Worm (Caenorhabditis elegans) whole organism, late embryonic: ENCODE data around the gene srw-85.

Experiments
- C38D4.7 ChIP-seq: fragments of 200-800 bp; sonication (Bioruptor generic); optimal IDR thresholded peaks from 2 replicates; lab custom pipeline; 2018; ENCODE audit warnings: mild to moderate bottlenecking, missing genetic modification characterization, moderate library complexity, missing compliant biosample characterization
- F13H6.1 ChIP-seq: sonication (generic microtip); optimal IDR thresholded peaks from 2 replicates; lab custom pipeline; 2016; ENCODE audit warnings: missing genetic modification characterization, missing compliant biosample characterization
- K02D7.2 ChIP-seq: sonication (generic microtip); optimal IDR thresholded peaks from 2 replicates; lab custom pipeline; 2017; ENCODE audit warnings: mild to moderate bottlenecking, missing genetic modification characterization, missing compliant biosample characterization
- T23F11.4 ChIP-seq: fragments of 200-800 bp; sonication (Bioruptor generic); optimal IDR thresholded peaks from 2 replicates; lab custom pipeline; 2018; ENCODE audit warnings: mild to moderate bottlenecking, missing genetic modification characterization, missing compliant biosample characterization
- Y22D7AL.16 ChIP-seq: sonication (generic microtip); optimal IDR thresholded peaks from 2 replicates; lab custom pipeline; 2016; ENCODE audit warnings: missing genetic modification characterization, missing compliant biosample characterization
- ama-1 ChIP-seq: fragments of 150-350 bp; optimal IDR thresholded peaks from 2 replicates; lab custom pipeline; 2014
- ceh-14 ChIP-seq: sonication (generic microtip); optimal IDR thresholded peaks from 2 replicates; lab custom pipeline; 2016; ENCODE audit warnings: missing genotype, missing genetic modification characterization, missing compliant biosample characterization
- ceh-18 ChIP-seq: sonication (generic microtip); optimal IDR thresholded peaks from 2 replicates; lab custom pipeline; 2016; ENCODE audit warnings: missing genetic modification characterization, missing compliant biosample characterization
- ceh-2 ChIP-seq: sonication (generic microtip); optimal IDR thresholded peaks from 2 replicates; lab custom pipeline; 2016; ENCODE audit warnings: missing genotype, missing genetic modification characterization, missing compliant biosample characterization
- ceh-22 ChIP-seq: sonication (generic microtip); optimal IDR thresholded peaks from 2 replicates; lab custom pipeline; 2017; ENCODE audit warnings: missing biosample characterization, missing genetic modification characterization
- ceh-31 ChIP-seq: sonication (generic microtip); optimal IDR thresholded peaks from 2 replicates; lab custom pipeline; 2016; ENCODE audit warnings: missing genetic modification characterization, missing compliant biosample characterization
- ceh-34 ChIP-seq: sonication (generic microtip); optimal IDR thresholded peaks from 2 replicates; lab custom pipeline; 2016; ENCODE audit warnings: mild to moderate bottlenecking, missing genetic modification characterization, missing compliant biosample characterization
- ceh-48 ChIP-seq: sonication (generic microtip); optimal IDR thresholded peaks from 2 replicates; lab custom pipeline; 2016; ENCODE audit warnings: missing genetic modification characterization, inconsistent platforms, missing compliant biosample characterization
- ceh-6 ChIP-seq: fragments of 200-800 bp; sonication (Bioruptor generic); optimal IDR thresholded peaks from 2 replicates; lab custom pipeline; 2018; ENCODE audit warnings: mild to moderate bottlenecking, missing genetic modification characterization, missing compliant biosample characterization
- elt-2 ChIP-seq: sonication (generic microtip); optimal IDR thresholded peaks from 2 replicates; lab custom pipeline; 2016; ENCODE audit warnings: missing genetic modification reagents, missing genetic modification characterization, missing compliant biosample characterization
- fax-1 ChIP-seq: sonication (generic microtip); optimal IDR thresholded peaks from 2 replicates; lab custom pipeline; 2016; ENCODE audit warnings: missing genotype, missing genetic modification characterization, missing compliant biosample characterization
- fkh-6 ChIP-seq: sonication (generic microtip); optimal IDR thresholded peaks from 2 replicates; lab custom pipeline; 2016; ENCODE audit warnings: missing genetic modification characterization, missing compliant biosample characterization
- hlh-13 ChIP-seq: fragments of 200-800 bp; sonication (Bioruptor generic); optimal IDR thresholded peaks from 2 replicates; lab custom pipeline; 2018; ENCODE audit warnings: mild to moderate bottlenecking, missing genetic modification characterization, missing compliant biosample characterization
- hlh-15 ChIP-seq: sonication (generic microtip); optimal IDR thresholded peaks from 2 replicates; lab custom pipeline; 2016; ENCODE audit warnings: missing genetic modification characterization, missing compliant biosample characterization
- hlh-6 ChIP-seq: sonication (generic microtip); optimal IDR thresholded peaks from 2 replicates; lab custom pipeline; 2016; ENCODE audit warnings: missing genotype, missing genetic modification characterization, missing compliant biosample characterization
- lim-6 ChIP-seq: sonication (generic microtip); optimal IDR thresholded peaks from 2 replicates; lab custom pipeline; 2016; ENCODE audit warnings: missing genetic modification characterization, missing compliant biosample characterization
- lin-11 ChIP-seq: fragments of 200-800 bp; sonication (Bioruptor generic); optimal IDR thresholded peaks from 2 replicates; lab custom pipeline; 2018; ENCODE audit warnings: mild to moderate bottlenecking, missing genetic modification characterization, missing compliant biosample characterization
- mec-3 ChIP-seq: sonication (generic microtip); optimal IDR thresholded peaks from 2 replicates; lab custom pipeline; 2016; ENCODE audit warnings: borderline replicate concordance, missing genetic modification characterization, missing compliant biosample characterization
- pag-3 ChIP-seq: sonication (generic microtip); optimal IDR thresholded peaks from 2 replicates; lab custom pipeline; 2016; ENCODE audit warnings: missing compliant biosample characterization, missing genetic modification characterization, borderline replicate concordance
- pat-9 ChIP-seq: fragments of 200-800 bp; sonication (Bioruptor generic); optimal IDR thresholded peaks from 2 replicates; lab custom pipeline; 2018; ENCODE audit warnings: mild to moderate bottlenecking, missing genetic modification characterization, moderate library complexity, missing compliant biosample characterization
- pax-1 ChIP-seq: fragments of 150-350 bp; optimal IDR thresholded peaks from 2 replicates; lab custom pipeline; 2014; ENCODE audit warnings: missing biosample characterization, missing genetic modification characterization
- pha-2 ChIP-seq: sonication (generic microtip); optimal IDR thresholded peaks from 2 replicates; lab custom pipeline; 2017; ENCODE audit warnings: mild to moderate bottlenecking, missing genetic modification characterization, missing compliant biosample characterization
- pha-4 ChIP-seq: fragments of 150-350 bp; optimal IDR thresholded peaks from 2 replicates; lab custom pipeline; 2018; ENCODE audit warnings: missing biosample characterization, missing genetic modification reagents, missing genetic modification characterization
- pros-1 ChIP-seq: fragments of 150-350 bp; optimal IDR thresholded peaks from 2 replicates; lab custom pipeline; 2014; ENCODE audit warnings: missing biosample characterization, missing genetic modification reagents, missing genetic modification characterization
- rnt-1 ChIP-seq: sonication (generic microtip); optimal IDR thresholded peaks from 2 replicates; lab custom pipeline; 2016; ENCODE audit warnings: missing genetic modification characterization, missing compliant biosample characterization
- sox-4 ChIP-seq: sonication (generic microtip); optimal IDR thresholded peaks from 2 replicates; lab custom pipeline; 2017; ENCODE audit warnings: mild to moderate bottlenecking, missing genetic modification characterization, inconsistent platforms, missing compliant biosample characterization
- ttx-3 ChIP-seq: sonication (generic microtip); optimal IDR thresholded peaks from 2 replicates; lab custom pipeline; 2016; ENCODE audit warnings: missing genetic modification reagents, missing genetic modification characterization, missing compliant biosample characterization
- unc-3 ChIP-seq, 2 experiments: fragments of 200-800 bp in 1 of 2; sonication (Bioruptor generic) in 1 of 2; sonication (generic microtip) in 1 of 2; conservative IDR thresholded peaks in 1 of 2; optimal IDR thresholded peaks in 1 of 2; 2 replicates each; pipeline versions ENCODE4 v1.3.6 to Lab custom; 2016 to 2022; ENCODE audit warnings: missing compliant biosample characterization in 2 of 2, missing genetic modification characterization in 2 of 2, missing genetic modification reagents in 1 of 2
- unc-55 ChIP-seq: sonication (generic microtip); optimal IDR thresholded peaks from 2 replicates; lab custom pipeline; 2017; ENCODE audit warnings: missing biosample characterization, missing genetic modification reagents, missing genetic modification characterization
- zip-5 ChIP-seq: sonication (generic microtip); optimal IDR thresholded peaks from 2 replicates; lab custom pipeline; 2016; ENCODE audit warnings: missing genetic modification characterization, missing compliant biosample characterization

The srw-85 gene

DNA sequence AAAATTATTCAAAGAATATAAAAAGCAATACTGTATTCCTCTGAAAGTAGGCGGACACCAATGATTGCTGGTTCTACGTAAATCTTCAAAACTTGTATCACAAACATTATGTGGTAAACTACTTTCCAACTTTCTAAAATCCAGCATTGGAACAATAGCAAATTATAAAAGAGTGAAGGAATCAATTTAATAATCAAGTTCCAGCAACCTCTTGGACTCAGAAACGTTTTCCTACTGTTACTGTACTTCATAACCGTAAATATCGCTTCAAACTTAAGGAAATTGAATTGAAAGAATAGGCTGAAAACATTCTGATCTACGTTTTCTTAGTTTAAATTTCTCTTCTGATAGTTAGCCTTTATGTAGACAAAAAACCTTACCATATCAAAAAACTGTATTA is 27.3 kb downstream of the srw-85 start:
- TF ChIP-seq rnt-1 (tag; lab: Kevin White, UChicago) = no peak
- TF ChIP-seq unc-55 (GFP tag; lab: Kevin White, UChicago) = no peak
- TF ChIP-seq ttx-3 (tag; lab: Kevin White, UChicago) = no peak
- TF ChIP-seq lim-6 (tag; lab: Kevin White, UChicago) = no peak
- TF ChIP-seq, all 69 proteins: peak for 0

DNA sequence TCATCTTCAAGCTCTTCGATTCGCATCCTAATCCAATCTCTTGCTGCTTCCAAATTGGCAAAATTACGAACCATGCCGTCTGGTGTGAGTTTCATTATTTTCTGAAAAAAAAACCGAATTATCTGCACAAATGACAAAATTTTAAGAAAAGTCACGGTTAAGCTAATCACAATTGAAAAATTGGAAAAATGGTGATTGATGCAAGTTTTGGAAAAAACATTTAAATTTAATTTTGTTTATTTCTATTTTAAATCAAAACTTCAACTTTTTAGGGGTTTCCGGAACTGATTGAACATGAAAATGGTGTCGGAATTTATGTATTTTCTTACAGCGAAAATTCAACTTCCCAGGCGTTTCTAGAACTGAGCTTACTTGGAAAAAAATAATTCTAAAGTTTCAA is 28.1 kb downstream of the srw-85 start, which contains the start of gene C25F9.12:
TSS of gene C25F9.12 (minus strand) at position 101 of the 400 bp plus-strand sequence.
- no peak for TF ChIP-seq Y22D7AL.16 (tag; lab: Kevin White, UChicago)

DNA sequence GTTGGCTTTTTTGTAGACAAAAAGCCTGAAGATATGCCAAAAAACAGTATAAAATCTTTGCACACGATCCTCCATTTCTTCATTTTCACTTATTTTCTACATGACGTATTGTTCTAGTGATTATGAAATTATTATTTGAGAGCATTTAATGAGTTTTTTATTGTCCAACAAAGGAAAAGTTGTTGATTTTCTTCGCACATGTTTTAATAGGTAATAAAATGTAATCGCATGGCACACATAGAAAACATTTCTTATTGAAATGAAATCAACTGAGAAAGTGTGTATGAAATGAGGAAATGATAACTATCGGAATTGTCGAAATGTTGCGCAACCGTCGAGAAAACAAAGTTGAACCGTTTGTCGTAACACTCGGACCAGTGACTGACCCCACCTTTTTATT is 29.5 kb downstream of the srw-85 start:
- TF ChIP-seq unc-3 (GFP tag; conservative IDR thresholded peaks at IDR 0.05; lab: Robert Waterston, UW) (no peak), unc-3 (tag; optimal IDR thresholded peaks at IDR 0.05; lab: Kevin White, UChicago) (no peak), pag-3 (tag; lab: Kevin White, UChicago) (no peak), unc-55 (GFP tag; lab: Kevin White, UChicago) (no peak), hlh-15 (tag; lab: Kevin White, UChicago) (no peak), F13H6.1 (tag; lab: Kevin White, UChicago) (no peak)

DNA sequence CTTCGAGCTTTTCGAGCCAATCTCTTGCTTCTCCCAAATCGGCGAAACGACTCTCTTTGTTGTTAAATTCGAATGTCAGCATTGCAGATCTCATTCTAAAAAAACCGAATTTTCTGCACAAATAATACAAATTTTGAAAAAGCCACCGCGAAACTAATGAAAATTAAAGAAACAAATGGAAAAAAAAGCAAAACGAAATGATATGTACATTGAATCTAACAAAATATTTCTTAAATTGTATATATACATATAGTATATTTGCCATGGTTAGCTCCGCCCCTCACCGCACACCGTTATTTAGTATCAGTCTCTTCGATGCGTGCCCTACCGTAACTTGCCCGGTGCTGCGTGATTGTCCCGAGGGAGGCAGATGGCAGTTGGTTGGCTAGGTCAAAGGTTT is 30.3 kb downstream of the srw-85 start, which contains the start of gene srw-86:
TSS of gene srw-86 (minus strand) at position 101 of the 400 bp plus-strand sequence.
- TF ChIP-seq ceh-2 (tag; lab: Kevin White, UChicago) = no peak
- TF ChIP-seq ceh-48 = no peak
- no peak for TF ChIP-seq Y22D7AL.16 (tag; lab: Kevin White, UChicago)
- TF ChIP-seq K02D7.2 (tag; lab: Kevin White, UChicago) = no peak
- TF ChIP-seq ceh-18 = no peak
- TF ChIP-seq ama-1 (lab: Kevin White, UChicago) = no peak
- TF ChIP-seq ceh-34 (tag; lab: Kevin White, UChicago) = no peak
- no peak for TF ChIP-seq pat-9 (tag; lab: Kevin White, UChicago)
- TF ChIP-seq elt-2 (tag; lab: Kevin White, UChicago) = no peak
- no peak for TF ChIP-seq pha-4 (tag; lab: Kevin White, UChicago)
- no peak for TF ChIP-seq ceh-31

DNA sequence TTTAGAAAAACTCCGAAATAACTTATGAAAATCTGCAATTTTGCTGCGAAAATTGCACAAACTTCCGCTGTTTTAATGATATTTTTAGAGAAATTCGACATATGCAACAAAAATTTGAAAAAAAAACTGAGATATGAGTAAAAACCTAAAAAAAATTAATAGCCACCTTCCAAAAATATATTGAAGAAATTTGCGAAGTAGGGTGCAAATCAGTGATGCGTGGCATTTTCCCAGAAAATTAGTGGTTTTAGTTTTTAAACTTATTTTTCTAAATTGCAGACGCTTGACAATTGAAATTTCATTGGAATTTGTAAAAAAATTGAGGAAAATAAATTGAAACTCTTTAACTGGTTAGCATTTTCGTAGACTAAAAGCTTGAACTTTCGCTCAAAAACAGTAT is 32.1 kb downstream of the srw-85 start, which contains the start of gene C25F9.13:
TSS of gene C25F9.13 (minus strand) at position 101 of the 400 bp plus-strand sequence.
- TF ChIP-seq ceh-2 (tag; lab: Kevin White, UChicago) = no peak
- no peak for TF ChIP-seq pros-1 (tag; lab: Kevin White, UChicago)
- no peak for TF ChIP-seq fax-1
- no peak for TF ChIP-seq hlh-13 (GFP tag; lab: Kevin White, UChicago)
- TF ChIP-seq C38D4.7 (GFP tag; lab: Kevin White, UChicago) = no peak
- TF ChIP-seq pag-3 (tag; lab: Kevin White, UChicago) = no peak
- TF ChIP-seq T23F11.4 = no peak
- TF ChIP-seq ceh-22 (tag; lab: Kevin White, UChicago) = no peak
- TF ChIP-seq ceh-6 (GFP tag; lab: Kevin White, UChicago) = no peak
- no peak for TF ChIP-seq fkh-6 (tag; lab: Kevin White, UChicago)
- TF ChIP-seq lin-11 (tag; lab: Kevin White, UChicago) = no peak
- TF ChIP-seq mec-3 (tag; lab: Kevin White, UChicago) = no peak
- no peak for TF ChIP-seq pat-9 (tag; lab: Kevin White, UChicago)
- no peak for TF ChIP-seq unc-55 (GFP tag; lab: Kevin White, UChicago)
- TF ChIP-seq sox-4 = no peak
- TF ChIP-seq pha-4 (tag; lab: Kevin White, UChicago) = no peak
- no peak for TF ChIP-seq ceh-14 (tag; lab: Kevin White, UChicago)

DNA sequence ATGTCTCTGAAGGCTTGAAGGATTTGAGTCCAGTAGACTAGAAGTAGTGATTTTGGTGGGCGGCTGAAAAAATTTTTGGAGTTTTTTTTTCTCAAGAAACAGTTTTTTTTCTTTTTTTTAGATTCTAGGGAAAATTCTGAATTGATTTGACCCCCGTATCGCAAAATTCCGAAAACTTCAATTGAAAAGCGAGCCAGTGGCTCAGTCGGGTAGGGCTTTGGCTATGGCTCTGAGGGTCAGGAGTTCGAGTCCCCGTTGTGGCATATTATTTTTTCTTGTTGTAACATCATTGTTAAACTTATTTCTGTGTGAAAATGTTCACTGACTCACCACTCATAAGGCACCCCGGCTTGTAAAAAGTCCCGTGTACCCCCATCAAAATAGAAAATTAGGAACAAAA is 32.5 kb downstream of the srw-85 start:
- no peak for TF ChIP-seq ceh-34 (tag; lab: Kevin White, UChicago)
- TF ChIP-seq zip-5 (tag; lab: Kevin White, UChicago) = no peak
- no peak for TF ChIP-seq mec-3 (tag; lab: Kevin White, UChicago)
- TF ChIP-seq pha-2 (tag; lab: Kevin White, UChicago) = no peak
- no peak for TF ChIP-seq lim-6 (tag; lab: Kevin White, UChicago)
- TF ChIP-seq hlh-6 = no peak
- no peak for TF ChIP-seq ceh-18
- no peak for TF ChIP-seq pax-1 (tag; lab: Kevin White, UChicago)
- TF ChIP-seq, all 69 proteins: peak for 0
